Fruit fly (Drosophila melanogaster) whole organism, embryonic: ENCODE data around the gene side-III.

Experiments
- CG10321 ChIP-seq: fragments of 200-800 bp; sonication (Bioruptor generic); IDR thresholded peaks from 2 replicates; pipeline ENCODE4 v1.3.6; 2022; ENCODE audit warnings: missing biosample characterization, missing genetic modification characterization
- CG12391 ChIP-seq: fragments of 200-800 bp; sonication (Bioruptor generic); optimal IDR thresholded peaks from 3 replicates; lab custom pipeline; 2018; ENCODE audit warnings: missing biosample characterization, mild to moderate bottlenecking, missing genetic modification characterization, moderate library complexity
- CG12659 ChIP-seq: fragments of 200-800 bp; sonication (Bioruptor generic); optimal IDR thresholded peaks from 3 replicates; lab custom pipeline; 2017; ENCODE audit warnings: mild to moderate bottlenecking, missing biosample characterization, missing genetic modification reagents, missing genetic modification characterization
- CG13894 ChIP-seq: fragments of 200-800 bp; sonication (Bioruptor generic); optimal IDR thresholded peaks from 3 replicates; lab custom pipeline; 2018; ENCODE audit warnings: missing biosample characterization, mild to moderate bottlenecking, missing genetic modification characterization, moderate library complexity
- CG14014 ChIP-seq: fragments of 200-800 bp; sonication (Bioruptor generic); IDR thresholded peaks from 2 replicates; pipeline ENCODE4 v1.3.6; 2022; ENCODE audit warnings: missing biosample characterization, missing genetic modification characterization
- CG14050 ChIP-seq: fragments of 200-800 bp; sonication (Bioruptor generic); IDR thresholded peaks from 3 replicates; pipeline ENCODE4 v1.3.6; 2022; ENCODE audit warnings: missing biosample characterization, missing genetic modification characterization
- CG14710 ChIP-seq: fragments of 200-800 bp; sonication (Bioruptor generic); optimal IDR thresholded peaks from 3 replicates; lab custom pipeline; 2019; ENCODE audit warnings: missing biosample characterization, mild to moderate bottlenecking, missing genetic modification characterization, moderate library complexity
- CG15269 ChIP-seq: fragments of 200-800 bp; sonication (Bioruptor generic); optimal IDR thresholded peaks from 2 replicates; lab custom pipeline; 2018; ENCODE audit warnings: missing biosample characterization, mild to moderate bottlenecking, missing genetic modification characterization, moderate library complexity
- CG15601 ChIP-seq: fragments of 200-800 bp; sonication (Bioruptor generic); optimal IDR thresholded peaks from 3 replicates; lab custom pipeline; 2019; ENCODE audit warnings: missing biosample characterization, mild to moderate bottlenecking, missing genetic modification characterization, moderate library complexity
- CG1603 ChIP-seq: fragments of 200-800 bp; sonication (Bioruptor generic); optimal IDR thresholded peaks from 2 replicates; lab custom pipeline; 2019; ENCODE audit warnings: missing biosample characterization, mild to moderate bottlenecking, missing genetic modification characterization, moderate library complexity
- CG17612 ChIP-seq: fragments of 200-800 bp; sonication (Bioruptor generic); IDR thresholded peaks from 2 replicates; pipeline ENCODE4 v1.3.6; 2022; ENCODE audit warnings: missing biosample characterization, missing genetic modification characterization
- CG1792 ChIP-seq: fragments of 200-800 bp; sonication (Bioruptor generic); optimal IDR thresholded peaks from 2 replicates; lab custom pipeline; 2016; ENCODE audit warnings: missing biosample characterization, missing genetic modification characterization
- CG18476 ChIP-seq: fragments of 200-800 bp; sonication (Bioruptor generic); optimal IDR thresholded peaks from 2 replicates; lab custom pipeline; 2016; ENCODE audit warnings: missing biosample characterization, mild to moderate bottlenecking, missing genetic modification characterization
- CG18619 ChIP-seq: fragments of 200-800 bp; sonication (Bioruptor generic); optimal IDR thresholded peaks from 3 replicates; lab custom pipeline; 2017; ENCODE audit warnings: missing biosample characterization, mild to moderate bottlenecking, missing genetic modification characterization
- CG2129 ChIP-seq: fragments of 200-800 bp; sonication (Bioruptor generic); IDR thresholded peaks from 2 replicates; pipeline ENCODE4 v1.3.6; 2022; ENCODE audit warnings: missing biosample characterization, missing genetic modification characterization; ENCODE audit not compliant: partially characterized antibody
- CG31441 ChIP-seq: fragments of 200-800 bp; sonication (Bioruptor generic); IDR thresholded peaks from 2 replicates; pipeline ENCODE4 v1.3.6; 2022; ENCODE audit warnings: missing biosample characterization, missing genetic modification characterization
- CG3281 ChIP-seq: fragments of 200-800 bp; sonication (Bioruptor generic); optimal IDR thresholded peaks from 3 replicates; lab custom pipeline; 2017; ENCODE audit warnings: missing biosample characterization, mild to moderate bottlenecking, missing genetic modification characterization
- CG34376 ChIP-seq: fragments of 200-800 bp; sonication (Bioruptor generic); optimal IDR thresholded peaks from 2 replicates; lab custom pipeline; 2018; ENCODE audit warnings: missing biosample characterization, mild to moderate bottlenecking, missing genetic modification characterization
- CG3838 ChIP-seq: fragments of 200-800 bp; sonication (Bioruptor generic); optimal IDR thresholded peaks from 3 replicates; lab custom pipeline; 2016; ENCODE audit warnings: missing biosample characterization, missing genetic modification characterization
- CG4360 ChIP-seq: fragments of 200-800 bp; sonication (Bioruptor generic); IDR thresholded peaks from 2 replicates; pipeline ENCODE4 v1.3.6; 2022; ENCODE audit warnings: missing biosample characterization, missing genetic modification characterization
- CG5953 ChIP-seq: fragments of 200-800 bp; sonication (Bioruptor generic); IDR thresholded peaks from 2 replicates; pipeline ENCODE4 v1.3.6; 2022; ENCODE audit warnings: missing biosample characterization, missing genetic modification characterization
- CG7839 ChIP-seq: fragments of 200-800 bp; sonication (Bioruptor generic); optimal IDR thresholded peaks from 3 replicates; lab custom pipeline; 2018; ENCODE audit warnings: missing biosample characterization, mild to moderate bottlenecking, missing genetic modification characterization, moderate library complexity
- Camta ChIP-seq: fragments of 200-800 bp; sonication (Bioruptor generic); optimal IDR thresholded peaks from 2 replicates; lab custom pipeline; 2016; ENCODE audit warnings: missing biosample characterization, missing genetic modification characterization
- Dbx ChIP-seq: fragments of 200-800 bp; sonication (Bioruptor generic); IDR thresholded peaks from 3 replicates; pipeline ENCODE4 v1.3.6; 2022; ENCODE audit warnings: missing biosample characterization, missing genetic modification characterization
- Dll ChIP-seq: fragments of 200-800 bp; sonication (Bioruptor generic); IDR thresholded peaks from 4 replicates; pipeline ENCODE4 v1.3.6; 2022; ENCODE audit warnings: missing biosample characterization, missing genetic modification characterization; ENCODE audit not compliant: partially characterized antibody
- Drgx ChIP-seq: fragments of 200-800 bp; sonication (Bioruptor generic); IDR thresholded peaks from 2 replicates; pipeline ENCODE4 v1.3.6; 2022; ENCODE audit warnings: missing biosample characterization, missing genetic modification characterization
- E2f2 ChIP-seq: fragments of 200-800 bp; sonication (Bioruptor generic); IDR thresholded peaks from 2 replicates; pipeline ENCODE4 v1.3.6; 2022; ENCODE audit warnings: missing biosample characterization, missing genetic modification characterization
- ERR ChIP-seq: fragments of 200-800 bp; sonication (Bioruptor generic); optimal IDR thresholded peaks from 2 replicates; lab custom pipeline; 2016; ENCODE audit warnings: missing biosample characterization, missing genetic modification characterization
- Ets65A ChIP-seq: fragments of 200-800 bp; sonication (Bioruptor generic); peaks from one replicate; lab custom pipeline; 2016; ENCODE audit warnings: missing biosample characterization, missing genetic modification characterization
- Med ChIP-seq: fragments of 200-800 bp; sonication (Bioruptor generic); peaks from one replicate; lab custom pipeline; 2016; ENCODE audit warnings: missing biosample characterization, missing genetic modification characterization, mild to moderate bottlenecking, inconsistent platforms, moderate library complexity
- Mes4 ChIP-seq: fragments of 200-800 bp; sonication (Bioruptor generic); optimal IDR thresholded peaks from 2 replicates; lab custom pipeline; 2016; ENCODE audit warnings: missing biosample characterization, missing genetic modification characterization
- Myb ChIP-seq: fragments of 200-800 bp; sonication (Bioruptor generic); optimal IDR thresholded peaks from 2 replicates; lab custom pipeline; 2016; ENCODE audit warnings: missing biosample characterization, missing genetic modification characterization
- NfI ChIP-seq: fragments of 200-800 bp; sonication (Bioruptor generic); optimal IDR thresholded peaks from 3 replicates; lab custom pipeline; 2018; ENCODE audit warnings: missing biosample characterization, mild to moderate bottlenecking, missing genetic modification characterization, moderate library complexity
- bcd ChIP-seq: fragments of 200-800 bp; sonication (Bioruptor generic); optimal IDR thresholded peaks from 2 replicates; lab custom pipeline; 2017; ENCODE audit warnings: missing biosample characterization, mild to moderate bottlenecking, missing genetic modification characterization
- crol ChIP-seq: fragments of 200-800 bp; sonication (Bioruptor generic); IDR thresholded peaks from 2 replicates; pipeline ENCODE4 v1.3.6; 2022; ENCODE audit warnings: missing biosample characterization, missing genetic modification characterization
- en ChIP-seq: fragments of 200-800 bp; sonication (Bioruptor generic); optimal IDR thresholded peaks from 2 replicates; lab custom pipeline; 2016; ENCODE audit warnings: missing biosample characterization, missing genetic modification characterization
- ftz-f1 ChIP-seq: fragments of 200-800 bp; sonication (Bioruptor generic); optimal IDR thresholded peaks from 2 replicates; lab custom pipeline; 2016; ENCODE audit warnings: missing biosample characterization, missing genetic modification characterization
- gt ChIP-seq: fragments of 200-800 bp; sonication (Bioruptor generic); IDR thresholded peaks from 2 replicates; pipeline ENCODE4 v1.3.6; 2022; ENCODE audit warnings: missing biosample characterization, missing genetic modification characterization
- jigr1 ChIP-seq: fragments of 200-800 bp; sonication (Bioruptor generic); IDR thresholded peaks from 3 replicates; pipeline ENCODE4 v1.3.6; 2022; ENCODE audit warnings: missing biosample characterization, missing genetic modification characterization
- kni ChIP-seq: fragments of 200-800 bp; sonication (Bioruptor generic); optimal IDR thresholded peaks from 3 replicates; lab custom pipeline; 2017; ENCODE audit warnings: mild to moderate bottlenecking, missing biosample characterization, missing genetic modification reagents, missing genetic modification characterization
- peb ChIP-seq: fragments of 200-800 bp; sonication (Bioruptor generic); IDR thresholded peaks from 2 replicates; pipeline ENCODE4 v1.3.6; 2022; ENCODE audit warnings: missing biosample characterization, missing genetic modification characterization
- prd ChIP-seq, 3 experiments: fragments of >200 bp in 2 of 3; fragments of 200-800 bp in 1 of 3; sonication (Bioruptor generic) in 1 of 3; optimal IDR thresholded peaks in 2 of 3; IDR thresholded peaks in 1 of 3; 2 replicates in 2 of 3; 3 replicates in 1 of 3; pipeline versions ENCODE4 v1.3.6 to Lab custom; 2017 to 2022; ENCODE audit warnings: missing biosample characterization in 1 of 3, missing genetic modification characterization in 1 of 3
- pzg ChIP-seq: fragments of 200-800 bp; sonication (Bioruptor generic); optimal IDR thresholded peaks from 3 replicates; lab custom pipeline; 2018; ENCODE audit warnings: missing biosample characterization, mild to moderate bottlenecking, missing genetic modification characterization, moderate library complexity
- row ChIP-seq: fragments of 200-800 bp; sonication (Bioruptor generic); IDR thresholded peaks from 3 replicates; pipeline ENCODE4 v1.3.6; 2022; ENCODE audit warnings: missing biosample characterization, missing genetic modification characterization
- scrt ChIP-seq: fragments of 200-800 bp; sonication (Bioruptor generic); optimal IDR thresholded peaks from 2 replicates; lab custom pipeline; 2018; ENCODE audit warnings: missing biosample characterization, mild to moderate bottlenecking, missing genetic modification characterization, moderate library complexity
- shn ChIP-seq: fragments of 200-800 bp; sonication (Bioruptor generic); optimal IDR thresholded peaks from 3 replicates; lab custom pipeline; 2016; ENCODE audit warnings: missing biosample characterization, missing genetic modification characterization
- sob ChIP-seq: fragments of 200-800 bp; sonication (Bioruptor generic); IDR thresholded peaks from 2 replicates; pipeline ENCODE4 v1.3.6; 2022; ENCODE audit warnings: missing biosample characterization, missing genetic modification characterization
- tap ChIP-seq: fragments of 200-800 bp; optimal IDR thresholded peaks from 3 replicates; lab custom pipeline; 2019; ENCODE audit warnings: missing biosample characterization, mild to moderate bottlenecking, missing genetic modification characterization, moderate library complexity
- wek ChIP-seq: fragments of 200-800 bp; sonication (Bioruptor generic); optimal IDR thresholded peaks from 3 replicates; lab custom pipeline; 2018; ENCODE audit warnings: missing biosample characterization, mild to moderate bottlenecking, missing genetic modification characterization, moderate library complexity

The side-III gene

DNA sequence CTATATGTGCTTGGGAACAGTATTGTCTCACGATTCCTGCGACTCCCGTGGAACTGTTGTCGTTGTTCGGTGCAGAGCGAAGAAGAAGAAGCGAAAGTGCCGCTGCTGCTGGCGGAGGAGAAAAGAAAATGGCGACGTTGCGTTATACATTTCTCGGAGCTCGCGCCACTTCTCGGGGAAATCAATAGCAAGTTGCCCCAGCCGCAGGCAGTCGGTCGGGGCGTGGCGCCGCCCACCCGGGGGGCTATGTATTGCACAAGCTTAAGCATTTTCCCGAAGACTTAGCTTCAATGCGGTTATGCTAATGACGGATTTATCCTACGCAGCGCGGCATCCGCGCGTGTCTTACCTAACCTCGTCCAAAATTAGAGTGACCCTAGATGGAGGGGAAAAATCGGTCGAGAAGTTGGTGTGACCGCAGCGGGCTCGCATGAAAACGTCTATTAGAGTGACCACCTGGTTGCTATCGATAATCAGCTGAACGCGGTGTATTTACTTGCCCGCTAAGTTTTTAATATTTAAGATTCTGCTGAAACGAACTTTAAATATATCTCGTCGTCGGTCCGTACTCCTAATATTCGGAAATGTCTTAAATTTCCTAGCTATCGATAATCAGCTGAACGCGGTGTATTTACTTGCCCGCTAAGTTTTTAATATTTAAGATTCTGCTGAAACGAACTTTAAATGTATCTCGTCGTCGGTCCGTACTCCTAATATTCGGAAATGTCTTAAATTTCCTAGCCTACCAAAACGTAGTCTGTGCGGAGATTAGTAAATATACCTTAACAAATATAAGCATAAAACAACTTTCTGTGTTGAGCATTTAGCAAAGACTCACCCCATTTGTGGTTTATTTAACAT, 49.1 kb upstream of the side-III start, which contains the start of gene Rm62 (continued):
- TF ChIP-seq CG12391 (tag; lab: Kevin White, UChicago) (no peak), tap (tag; lab: Kevin White, UChicago) (peak; percentile 22), CG34376 (peak; percentile 56), ERR (no peak), CG1603 (peak; percentile 44), CG1792 (GFP tag; lab: Kevin White, UChicago) (no peak), row (GFP tag; lab: Robert Waterston, UW) (peak; percentile 52; the same call in 2 of the 3 replicates), gt (no peak), CG14014 (no peak), E2f2 (GFP tag; lab: Robert Waterston, UW) (peak; percentile 88), shn (GFP tag; lab: Kevin White, UChicago) (no peak), CG18619 (GFP tag; lab: Kevin White, UChicago) (peak; percentile 0), CG5953 (no peak), jigr1 (GFP tag; lab: Robert Waterston, UW) (no peak), CG3281 (GFP tag; lab: Kevin White, UChicago) (peak; percentile 55), sob (GFP tag; lab: Robert Waterston, UW) (peak; percentile 52), CG14050 (no peak), CG17612 (no peak), ftz-f1 (GFP tag; lab: Kevin White, UChicago) (peak; percentile 36), CG10321 (GFP tag; lab: Robert Waterston, UW) (no peak), en (GFP tag; lab: Kevin White, UChicago) (no peak), CG14710 (tag; lab: Kevin White, UChicago) (peak; percentile 1), CG2129 (GFP tag; lab: Robert Waterston, UW) (no peak), CG15601 (tag; lab: Kevin White, UChicago) (peak; percentile 5), Dbx (peak; percentile 57; the same call in 2 of the 3 replicates), CG7839 (peak; percentile 18), CG3838 (GFP tag; lab: Kevin White, UChicago) (no peak), crol (GFP tag; lab: Robert Waterston, UW) (no peak), CG13894 (tag; lab: Kevin White, UChicago) (peak; percentile 32), bcd (GFP tag; lab: Kevin White, UChicago) (peak; percentile 12), CG15269 (tag; lab: Kevin White, UChicago) (peak; percentile 18), Med (GFP tag; lab: Kevin White, UChicago) (peak; percentile 90), peb (no peak), Myb (GFP tag; lab: Kevin White, UChicago) (no peak), Ets65A (GFP tag; lab: Kevin White, UChicago) (no peak), prd (optimal IDR thresholded peaks at IDR 0.05; lab: Kevin White, UChicago) (no peak), prd (GFP tag; IDR thresholded peaks at IDR 0.05; lab: Robert Waterston, UW) (no peak), Camta (GFP tag; lab: Kevin White, UChicago) (no peak), CG31441 (GFP tag; lab: Robert Waterston, UW) (0 out of 2 replicates have a peak, but pooled peaks have one; percentile 15), CG4360 (peak; percentile 43; the same call in 1 of the 2 replicates), CG18476 (GFP tag; lab: Kevin White, UChicago) (no peak), scrt (GFP tag; lab: Kevin White, UChicago) (peak; percentile 52), Mes4 (GFP tag; lab: Kevin White, UChicago) (no peak), kni (GFP tag; lab: Kevin White, UChicago) (peak; percentile 12), NfI (GFP tag; lab: Kevin White, UChicago) (peak; percentile 13), CG12659 (peak; percentile 48), Drgx (peak; percentile 26; the same call in 1 of the 2 replicates), Dll (GFP tag; lab: Robert Waterston, UW) (0 out of 4 replicates have a peak, but pooled peaks have one; percentile 12), pzg (peak; percentile 76), wek (GFP tag; lab: Kevin White, UChicago) (peak; percentile 43)
